Fruit fly (Drosophila melanogaster) whole organism, pupa: ENCODE data around the gene CG31659.

Experiments used
- CG32121 ChIP-seq: fragments of 200-800 bp; sonication (Bioruptor generic); IDR thresholded peaks from 2 replicates; pipeline ENCODE4 v1.3.6; 2022; ENCODE audit warnings: missing biosample characterization, missing genetic modification characterization
- CG9948 ChIP-seq: fragments of 200-800 bp; sonication (Bioruptor generic); optimal IDR thresholded peaks from 2 replicates; lab custom pipeline; 2018; ENCODE audit warnings: missing biosample characterization, mild to moderate bottlenecking, missing genetic modification characterization, moderate library complexity
- Pif1A ChIP-seq: fragments of 200-800 bp; sonication (Bioruptor generic); optimal IDR thresholded peaks from 3 replicates; lab custom pipeline; 2016; ENCODE audit warnings: missing biosample characterization, missing genetic modification characterization
- Pif1B ChIP-seq: fragments of 200-800 bp; sonication (Bioruptor generic); optimal IDR thresholded peaks from 3 replicates; lab custom pipeline; 2016; ENCODE audit warnings: missing biosample characterization, missing genetic modification characterization
- Snoo ChIP-seq: fragments of 200-800 bp; sonication (Bioruptor generic); optimal IDR thresholded peaks from 3 replicates; lab custom pipeline; 2017; ENCODE audit warnings: missing biosample characterization, mild to moderate bottlenecking, missing genetic modification characterization, inconsistent platforms
- fd96Ca ChIP-seq: fragments of 200-800 bp; sonication (Bioruptor generic); IDR thresholded peaks from 3 replicates; pipeline ENCODE4 v1.3.6; 2022; ENCODE audit warnings: missing biosample characterization, missing genetic modification characterization
- gl ChIP-seq: fragments of 200-800 bp; sonication (Bioruptor generic); optimal IDR thresholded peaks from 2 replicates; lab custom pipeline; 2018; ENCODE audit warnings: missing biosample characterization, mild to moderate bottlenecking, missing genetic modification characterization

- TF ChIP-seq Pif1B (GFP tag; lab: Kevin White, UChicago) = no peak
- no peak for TF ChIP-seq Pif1A (GFP tag; lab: Kevin White, UChicago)
- TF ChIP-seq CG9948 = no peak
- TF ChIP-seq fd96Ca = no peak
- no peak for TF ChIP-seq Snoo
- no peak for TF ChIP-seq CG32121 (GFP tag; lab: Robert Waterston, UW)
- TF ChIP-seq gl (tag; lab: Kevin White, UChicago) = no peak
Measured at dm6 chr2L:1365037-1365436, 5.4 kb upstream of the CG31659 start.
